Fruit fly (Drosophila melanogaster): ENCODE results near the gene CG8997.

- no peak for TF ChIP-seq CG9948 (tag; optimal IDR thresholded peaks at IDR 0.05)
- no peak for TF ChIP-seq EcR (GFP tag; optimal IDR thresholded peaks at IDR 0.05)
- no peak for TF ChIP-seq CG4496 (GFP tag; IDR thresholded peaks at IDR 0.05)
- TF ChIP-seq D1 (tag; optimal IDR thresholded peaks at IDR 0.05) = no peak
- TF ChIP-seq CG34367 (tag; optimal IDR thresholded peaks at IDR 0.05) = no peak
- no peak for TF ChIP-seq CG8159 (tag; optimal IDR thresholded peaks at IDR 0.05)
- TF ChIP-seq CG12605 (GFP tag; IDR thresholded peaks at IDR 0.05) = no peak
- no peak for TF ChIP-seq CG8301 (tag; optimal IDR thresholded peaks at IDR 0.05)
These were observed 17.6 kb downstream of the CG8997 start, which contains the start of gene PolG1 for dm6 chr2L:13827557-13827956.

All from whole organism, pupa.